Fruit fly (Drosophila melanogaster) whole organism, prepupa: ENCODE results near the gene CG2217.

Source experiments
- CG10669 ChIP-seq: fragments of 200-800 bp; sonication (Bioruptor generic); optimal IDR thresholded peaks from 3 replicates; lab custom pipeline; 2018; ENCODE audit warnings: missing biosample characterization, mild to moderate bottlenecking, missing genetic modification characterization, moderate library complexity
- CG1621 ChIP-seq: fragments of 200-800 bp; sonication (Bioruptor generic); optimal IDR thresholded peaks from 3 replicates; lab custom pipeline; 2018; ENCODE audit warnings: missing biosample characterization, mild to moderate bottlenecking, missing genetic modification characterization
- Gug ChIP-seq: fragments of 200-800 bp; sonication (Bioruptor generic); IDR thresholded peaks from 2 replicates; pipeline ENCODE4 v1.3.6; 2022; ENCODE audit warnings: missing biosample characterization, missing genetic modification characterization
- Hr38 ChIP-seq: sonication (Bioruptor generic); optimal IDR thresholded peaks from 2 replicates; lab custom pipeline; 2016; ENCODE audit warnings: missing biosample characterization, missing genetic modification characterization
- Sox15 ChIP-seq: fragments of 200-800 bp; sonication (Bioruptor generic); optimal IDR thresholded peaks from 3 replicates; lab custom pipeline; 2016; ENCODE audit warnings: missing biosample characterization, missing genetic modification characterization
- acj6 ChIP-seq: fragments of 200-800 bp; sonication (Bioruptor generic); optimal IDR thresholded peaks from 3 replicates; lab custom pipeline; 2016; ENCODE audit warnings: missing biosample characterization, missing genetic modification characterization
- salr ChIP-seq, 2 experiments: fragments of 200-800 bp; sonication (Bioruptor generic); optimal IDR thresholded peaks; 3 replicates each; lab custom pipeline; 2016 to 2018; ENCODE audit warnings: missing biosample characterization in 2 of 2, missing genetic modification characterization in 2 of 2, mild to moderate bottlenecking in 1 of 2

DNA sequence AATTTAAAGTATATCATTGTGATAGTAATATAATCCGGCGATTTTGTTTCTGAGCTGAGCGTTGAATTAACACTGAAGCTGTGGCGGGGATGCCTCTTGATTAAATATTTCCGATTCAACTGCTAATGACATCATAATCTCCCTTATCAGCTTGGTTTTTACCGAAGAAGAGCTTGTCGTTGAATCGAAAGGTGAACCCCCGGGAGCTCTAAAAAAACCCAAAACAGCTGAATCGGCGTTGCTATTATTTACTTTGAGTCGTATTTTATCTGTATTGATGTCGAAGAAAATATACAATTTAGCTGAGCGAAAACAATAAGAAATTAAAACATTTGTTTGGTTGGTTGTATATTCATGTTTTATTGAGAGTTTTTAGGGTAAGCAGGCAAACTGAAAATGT lies 3.6 kb downstream of the CG2217 start:
- TF ChIP-seq acj6 (GFP tag; lab: Kevin White, UChicago): no peak
- no peak for TF ChIP-seq Gug
- no peak for TF ChIP-seq CG10669 (GFP tag; lab: Kevin White, UChicago)
- TF ChIP-seq CG1621 (tag; lab: Kevin White, UChicago): no peak
- TF ChIP-seq Sox15 (GFP tag; lab: Kevin White, UChicago): no peak
- no peak for TF ChIP-seq salr (GFP tag; optimal IDR thresholded peaks at IDR 0.05; lab: Kevin White, UChicago)
- no peak for TF ChIP-seq Hr38 (GFP tag; lab: Kevin White, UChicago)
